Worm (Caenorhabditis elegans) whole organism, L1 larva: ENCODE results near the gene moe-3.

Experiments used
- aly-2 ChIP-seq: fragments of 150-350 bp; optimal IDR thresholded peaks from 2 replicates; lab custom pipeline; 2014; ENCODE audit warnings: missing biosample characterization, missing genetic modification characterization
- ces-1 ChIP-seq: fragments of 150-350 bp; optimal IDR thresholded peaks from 2 replicates; lab custom pipeline; 2014; ENCODE audit warnings: missing biosample characterization, missing genetic modification reagents, missing genetic modification characterization
- fkh-10 ChIP-seq: sonication (generic microtip); optimal IDR thresholded peaks from 2 replicates; lab custom pipeline; 2017; ENCODE audit warnings: missing biosample characterization, missing genetic modification reagents, missing genetic modification characterization
- jun-1 ChIP-seq: fragments of 150-350 bp; optimal IDR thresholded peaks from 2 replicates; lab custom pipeline; 2014; ENCODE audit warnings: missing biosample characterization, missing genetic modification reagents, missing genetic modification characterization

- TF ChIP-seq fkh-10 (GFP tag; lab: Kevin White, UChicago) (no peak), ces-1 (GFP tag; lab: Kevin White, UChicago) (no peak), jun-1 (tag; lab: Kevin White, UChicago) (no peak), aly-2 (tag; lab: Kevin White, UChicago) (no peak)
These were observed 26.0 kb downstream of the moe-3 start for ce11 chrII:13139573-13139972.
